Worm (Caenorhabditis elegans): ENCODE measurements around the gene K03H1.13.

ce11 chrIII:9912501-9912900 is 37.6 kb downstream of the K03H1.13 start:
- TF ChIP-seq ztf-23 (GFP tag; IDR thresholded peaks at IDR 0.05) = no peak
- TF ChIP-seq T22C8.4 (GFP tag; IDR thresholded peaks at IDR 0.05) = no peak
- no peak for TF ChIP-seq flt-1 (GFP tag; IDR thresholded peaks at IDR 0.05)

Measured in whole organism, midembryonic.